Worm (Caenorhabditis elegans) whole organism, L2 larva: Measurements from ENCODE around the gene kgb-1.

ENCODE experiments used
- C34F6.9 ChIP-seq: fragments of 150-350 bp; optimal IDR thresholded peaks from 2 replicates; lab custom pipeline; 2014; ENCODE audit warnings: missing biosample characterization, missing genetic modification characterization
- F13H6.1 ChIP-seq: sonication (generic microtip); optimal IDR thresholded peaks from 2 replicates; lab custom pipeline; 2016; ENCODE audit warnings: missing genetic modification characterization, missing compliant biosample characterization
- R02D3.7 ChIP-seq: fragments of 150-350 bp; optimal IDR thresholded peaks from 2 replicates; lab custom pipeline; 2014; ENCODE audit warnings: missing biosample characterization, missing genetic modification characterization
- Y55F3AM.14 ChIP-seq: fragments of 200-800 bp; sonication (Bioruptor generic); optimal IDR thresholded peaks from 2 replicates; lab custom pipeline; 2018; ENCODE audit warnings: mild to moderate bottlenecking, missing genetic modification characterization, missing compliant biosample characterization
- ZK546.5 ChIP-seq: sonication (generic microtip); optimal IDR thresholded peaks from 2 replicates; lab custom pipeline; 2017; ENCODE audit warnings: missing biosample characterization, missing genetic modification characterization
- alr-1 ChIP-seq: fragments of 150-350 bp; optimal IDR thresholded peaks from 2 replicates; lab custom pipeline; 2014; ENCODE audit warnings: missing biosample characterization, missing genetic modification characterization
- aly-2 ChIP-seq: fragments of 150-350 bp; optimal IDR thresholded peaks from 2 replicates; lab custom pipeline; 2014; ENCODE audit warnings: missing biosample characterization, missing genetic modification characterization
- ama-1 ChIP-seq: fragments of 150-350 bp; optimal IDR thresholded peaks from 2 replicates; lab custom pipeline; 2018; ENCODE audit warnings: inconsistent platforms
- blmp-1 ChIP-seq: sonication (generic microtip); optimal IDR thresholded peaks from 2 replicates; lab custom pipeline; 2017; ENCODE audit warnings: missing genetic modification characterization, mild to moderate bottlenecking, missing compliant biosample characterization, antibody characterized with exemption, moderate library complexity; ENCODE audit not compliant: insufficient read depth
- ceh-16 ChIP-seq: fragments of 150-350 bp; optimal IDR thresholded peaks from 2 replicates; lab custom pipeline; 2014; ENCODE audit warnings: missing biosample characterization, missing genetic modification characterization
- ceh-82 ChIP-seq: fragments of 150-350 bp; optimal IDR thresholded peaks from 2 replicates; lab custom pipeline; 2014; ENCODE audit warnings: missing biosample characterization, missing genetic modification characterization
- crh-2 ChIP-seq: sonication (generic microtip); optimal IDR thresholded peaks from 2 replicates; lab custom pipeline; 2017; ENCODE audit warnings: missing biosample characterization, missing genetic modification characterization
- dmd-4 ChIP-seq: sonication (generic microtip); optimal IDR thresholded peaks from 2 replicates; lab custom pipeline; 2017; ENCODE audit warnings: missing biosample characterization, missing genetic modification characterization
- egl-27 ChIP-seq: sonication (generic microtip); optimal IDR thresholded peaks from 3 replicates; lab custom pipeline; 2017; ENCODE audit warnings: missing biosample characterization, missing genetic modification reagents, missing genetic modification characterization
- elt-1 ChIP-seq: fragments of 150-350 bp; optimal IDR thresholded peaks from 2 replicates; lab custom pipeline; 2014; ENCODE audit warnings: missing biosample characterization, missing genetic modification characterization
- elt-3 ChIP-seq: sonication (generic microtip); optimal IDR thresholded peaks from 2 replicates; lab custom pipeline; 2017; ENCODE audit warnings: missing biosample characterization, missing genetic modification characterization
- fos-1 ChIP-seq: fragments of 150-350 bp; optimal IDR thresholded peaks from 2 replicates; lab custom pipeline; 2014; ENCODE audit warnings: missing biosample characterization, missing genetic modification characterization
- gmeb-1 ChIP-seq: fragments of 150-350 bp; optimal IDR thresholded peaks from 2 replicates; lab custom pipeline; 2014; ENCODE audit warnings: missing biosample characterization, missing genetic modification characterization
- lin-11 ChIP-seq: fragments of 150-350 bp; sonication (generic microtip); optimal IDR thresholded peaks from 2 replicates; lab custom pipeline; 2014; ENCODE audit warnings: missing biosample characterization, missing genetic modification characterization, inconsistent platforms, mixed read lengths
- lin-13 ChIP-seq: fragments of 150-350 bp; optimal IDR thresholded peaks from 2 replicates; lab custom pipeline; 2014; ENCODE audit warnings: missing biosample characterization, missing genetic modification reagents, missing genetic modification characterization
- lin-39 ChIP-seq: fragments of 150-350 bp; optimal IDR thresholded peaks from 2 replicates; lab custom pipeline; 2014; ENCODE audit warnings: missing biosample characterization, missing genetic modification reagents, missing genetic modification characterization
- lsy-2 ChIP-seq, 2 experiments: fragments of 150-350 bp in 1 of 2; sonication (generic microtip) in 1 of 2; optimal IDR thresholded peaks; 2 replicates each; lab custom pipeline; 2014 to 2017; ENCODE audit warnings: missing biosample characterization in 2 of 2, missing genetic modification characterization in 2 of 2
- mab-5 ChIP-seq: fragments of 150-350 bp; optimal IDR thresholded peaks from 2 replicates; lab custom pipeline; 2014; ENCODE audit warnings: missing biosample characterization, missing genetic modification characterization
- mbf-1 ChIP-seq: sonication (generic microtip); optimal IDR thresholded peaks from 2 replicates; lab custom pipeline; 2017; ENCODE audit warnings: missing biosample characterization, missing genetic modification characterization
- mdl-1 ChIP-seq, 2 experiments: fragments of 150-350 bp in 1 of 2; sonication (generic microtip) in 1 of 2; optimal IDR thresholded peaks; 2 replicates each; lab custom pipeline; 2017; ENCODE audit warnings: missing biosample characterization in 2 of 2, missing genetic modification characterization in 2 of 2
- nhr-10 ChIP-seq: sonication (generic microtip); optimal IDR thresholded peaks from 2 replicates; lab custom pipeline; 2017; ENCODE audit warnings: missing biosample characterization, missing genetic modification characterization
- nhr-11 ChIP-seq: fragments of 150-350 bp; optimal IDR thresholded peaks from 2 replicates; lab custom pipeline; 2014; ENCODE audit warnings: missing biosample characterization, missing genetic modification characterization
- nhr-12 ChIP-seq: fragments of 150-350 bp; optimal IDR thresholded peaks from 2 replicates; lab custom pipeline; 2014; ENCODE audit warnings: missing biosample characterization, missing genetic modification characterization
- nhr-129 ChIP-seq: fragments of 150-350 bp; optimal IDR thresholded peaks from 2 replicates; lab custom pipeline; 2014; ENCODE audit warnings: missing biosample characterization, missing genetic modification characterization
- nhr-21 ChIP-seq: fragments of 150-350 bp; optimal IDR thresholded peaks from 2 replicates; lab custom pipeline; 2014; ENCODE audit warnings: missing biosample characterization, missing genetic modification characterization
- nhr-23 ChIP-seq: fragments of 150-350 bp; optimal IDR thresholded peaks from 2 replicates; lab custom pipeline; 2014; ENCODE audit warnings: missing biosample characterization, missing genetic modification reagents, missing genetic modification characterization
- nhr-237 ChIP-seq: fragments of 150-350 bp; optimal IDR thresholded peaks from 2 replicates; lab custom pipeline; 2014; ENCODE audit warnings: missing biosample characterization, missing genetic modification characterization
- nhr-25 ChIP-seq: fragments of 150-350 bp; sonication (generic microtip); optimal IDR thresholded peaks from 3 replicates; lab custom pipeline; 2014; ENCODE audit warnings: missing biosample characterization, missing genetic modification characterization
- nhr-6 ChIP-seq: fragments of 150-350 bp; optimal IDR thresholded peaks from 2 replicates; lab custom pipeline; 2014; ENCODE audit warnings: missing biosample characterization, missing genetic modification characterization
- nhr-77 ChIP-seq: fragments of 150-350 bp; optimal IDR thresholded peaks from 2 replicates; lab custom pipeline; 2014; ENCODE audit warnings: missing biosample characterization, missing genetic modification characterization
- peb-1 ChIP-seq: fragments of 150-350 bp; optimal IDR thresholded peaks from 2 replicates; lab custom pipeline; 2014; ENCODE audit warnings: missing biosample characterization, missing genetic modification characterization
- sem-4 ChIP-seq: fragments of 150-350 bp; optimal IDR thresholded peaks from 2 replicates; lab custom pipeline; 2014; ENCODE audit warnings: missing biosample characterization, missing genetic modification reagents, missing genetic modification characterization
- skn-1 ChIP-seq: sonication (generic microtip); optimal IDR thresholded peaks from 2 replicates; lab custom pipeline; 2017; ENCODE audit warnings: missing biosample characterization, missing genetic modification characterization
- sma-3 ChIP-seq: sonication (generic microtip); optimal IDR thresholded peaks from 2 replicates; lab custom pipeline; 2016; ENCODE audit warnings: missing genetic modification reagents, missing genetic modification characterization, missing compliant biosample characterization
- sma-9 ChIP-seq, 2 experiments: fragments of 150-350 bp in 1 of 2; sonication (generic microtip) in 1 of 2; optimal IDR thresholded peaks; 2 replicates each; lab custom pipeline; 2014 to 2016; ENCODE audit warnings: missing genetic modification characterization in 2 of 2, mild to moderate bottlenecking in 1 of 2, missing biosample characterization in 1 of 2, missing compliant biosample characterization in 1 of 2, missing genetic modification reagents in 1 of 2, moderate library complexity in 1 of 2
- snpc-4 ChIP-seq: fragments of 150-350 bp; optimal IDR thresholded peaks from 2 replicates; lab custom pipeline; 2014; ENCODE audit warnings: missing biosample characterization, missing genetic modification characterization
- unc-39 ChIP-seq: fragments of 150-350 bp; optimal IDR thresholded peaks from 2 replicates; lab custom pipeline; 2014; ENCODE audit warnings: missing biosample characterization, missing genetic modification characterization
- unc-55 ChIP-seq: fragments of 150-350 bp; sonication (generic microtip); optimal IDR thresholded peaks from 3 replicates; lab custom pipeline; 2014; ENCODE audit warnings: missing biosample characterization, missing genetic modification reagents, missing genetic modification characterization
- unc-62 ChIP-seq: fragments of 150-350 bp; optimal IDR thresholded peaks from 2 replicates; lab custom pipeline; 2014; ENCODE audit warnings: missing biosample characterization, missing genetic modification reagents, missing genetic modification characterization
- zag-1 ChIP-seq: fragments of 150-350 bp; optimal IDR thresholded peaks from 2 replicates; lab custom pipeline; 2014; ENCODE audit warnings: missing biosample characterization, missing genetic modification characterization
- ztf-1 ChIP-seq: fragments of 200-800 bp; sonication (Bioruptor generic); conservative IDR thresholded peaks from 2 replicates; pipeline ENCODE4 v1.3.6; 2022; ENCODE audit warnings: missing genetic modification characterization, missing compliant biosample characterization
- ztf-11 ChIP-seq: sonication (generic microtip); optimal IDR thresholded peaks from 2 replicates; lab custom pipeline; 2017; ENCODE audit warnings: missing biosample characterization, missing genetic modification characterization
- ztf-4 ChIP-seq: fragments of 150-350 bp; optimal IDR thresholded peaks from 2 replicates; lab custom pipeline; 2014; ENCODE audit warnings: missing biosample characterization, missing genetic modification characterization

Gene kgb-1

ce11 chrIV:390279-390678 is 19.6 kb downstream of the kgb-1 start, which contains the start of the genes ears-2 and uncp-18:
Gene ears-2 (minus strand): TSS chrIV:390468.
Gene uncp-18 (plus strand): TSS chrIV:390560.
- TF ChIP-seq aly-2 (tag; lab: Kevin White, UChicago): no peak
- TF ChIP-seq nhr-129 (tag; lab: Kevin White, UChicago): peak; percentile 81
- TF ChIP-seq ama-1 (lab: Kevin White, UChicago): no peak
- TF ChIP-seq nhr-12: no peak
- TF ChIP-seq nhr-237 (tag; lab: Kevin White, UChicago): no peak
- no peak for TF ChIP-seq unc-62 (GFP tag; lab: Kevin White, UChicago)
- peak; percentile 62 for TF ChIP-seq snpc-4 (tag; lab: Kevin White, UChicago)
- TF ChIP-seq nhr-23 (tag; lab: Kevin White, UChicago): no peak
- TF ChIP-seq gmeb-1 (tag; lab: Kevin White, UChicago): peak; percentile 85
- peak; percentile 25 for TF ChIP-seq ceh-16 (tag; lab: Kevin White, UChicago)
- TF ChIP-seq lsy-2 (tag; optimal IDR thresholded peaks at IDR 0.05; lab: Kevin White, UChicago): peak; percentile 80 to 95
- TF ChIP-seq alr-1: no peak
- peak; percentile 86 for TF ChIP-seq nhr-6 (tag; lab: Kevin White, UChicago)
- no peak for TF ChIP-seq elt-1 (tag; lab: Kevin White, UChicago)
- peak; percentile 23 for TF ChIP-seq ztf-11 (tag; lab: Kevin White, UChicago)
- TF ChIP-seq nhr-21 (tag; lab: Kevin White, UChicago): peak; percentile 80
- no peak for TF ChIP-seq unc-39 (tag; lab: Kevin White, UChicago)
- peak; percentile 40 for TF ChIP-seq zag-1
- TF ChIP-seq nhr-11 (tag; lab: Kevin White, UChicago): peak; percentile 36
- TF ChIP-seq ztf-1 (GFP tag; lab: Robert Waterston, UW): no peak
- TF ChIP-seq ZK546.5: peak; percentile 49
- peak; percentile 94 for TF ChIP-seq lin-13 (GFP tag; lab: Kevin White, UChicago)
- TF ChIP-seq fos-1: peak; percentile 53
- TF ChIP-seq skn-1: peak; percentile 77
- TF ChIP-seq sem-4 (tag; lab: Kevin White, UChicago): peak; percentile 88
- TF ChIP-seq nhr-10 (tag; lab: Kevin White, UChicago): peak; percentile 53
- no peak for TF ChIP-seq elt-3 (tag; lab: Kevin White, UChicago)
- no peak for TF ChIP-seq mbf-1 (tag; lab: Kevin White, UChicago)
- TF ChIP-seq Y55F3AM.14 (GFP tag; lab: Kevin White, UChicago): peak; percentile 74
- TF ChIP-seq sma-9 (GFP tag; optimal IDR thresholded peaks at IDR 0.05; lab: Kevin White, UChicago): peak; percentile 93
- TF ChIP-seq sma-9 (tag; optimal IDR thresholded peaks at IDR 0.05; lab: Kevin White, UChicago): no peak
- peak; percentile 97 for TF ChIP-seq lin-11
- TF ChIP-seq nhr-25 (tag; lab: Kevin White, UChicago): peak; percentile 88
- no peak for TF ChIP-seq peb-1 (tag; lab: Kevin White, UChicago)
- peak; percentile 36 for TF ChIP-seq R02D3.7
- TF ChIP-seq egl-27: peak; percentile 62
- peak; percentile 97 for TF ChIP-seq sma-3 (GFP tag; lab: Kevin White, UChicago)
- no peak for TF ChIP-seq lin-39 (tag; lab: Kevin White, UChicago)
- peak; percentile 85 for TF ChIP-seq ztf-4 (tag; lab: Kevin White, UChicago)
- TF ChIP-seq F13H6.1 (tag; lab: Kevin White, UChicago): peak; percentile 95
- TF ChIP-seq mdl-1 (tag; optimal IDR thresholded peaks at IDR 0.05; lab: Kevin White, UChicago): peak; percentile 12 to 56
- peak; percentile 39 for TF ChIP-seq blmp-1 (tag; lab: Kevin White, UChicago)
- TF ChIP-seq nhr-77: peak; percentile 39
- TF ChIP-seq mab-5 (tag; lab: Kevin White, UChicago): peak; percentile 91
- TF ChIP-seq dmd-4 (tag; lab: Kevin White, UChicago): no peak
- peak; percentile 85 for TF ChIP-seq crh-2
- peak; percentile 75 for TF ChIP-seq C34F6.9 (tag; lab: Kevin White, UChicago)
- TF ChIP-seq ceh-82 (tag; lab: Kevin White, UChicago): peak; percentile 76
- TF ChIP-seq unc-55 (GFP tag; lab: Kevin White, UChicago): peak; percentile 94
